Worm (Caenorhabditis elegans) whole organism, L4/young adult: ENCODE data around the gene hacd-1.

Experiments
- W03F9.2 ChIP-seq: fragments of 150-350 bp; optimal IDR thresholded peaks from 2 replicates; lab custom pipeline; 2014; ENCODE audit warnings: missing biosample characterization, missing genetic modification characterization
- him-1 ChIP-seq: sonication (generic microtip); optimal IDR thresholded peaks from 2 replicates; lab custom pipeline; 2016; ENCODE audit warnings: missing genotype, missing genetic modification reagents, missing genetic modification characterization, missing compliant biosample characterization

- no peak for TF ChIP-seq him-1 (tag; lab: Kevin White, UChicago)
- no peak for TF ChIP-seq W03F9.2 (tag; lab: Kevin White, UChicago)
Observed at ce11 chrV:1433419-1433765, 26.8 kb upstream of the hacd-1 start.
